Worm (Caenorhabditis elegans): ENCODE measurements around the gene pyk-2.
"Not testable (repeated sequence)": the region's sequence is repeated elsewhere in the genome, so short reads cannot be mapped to it uniquely, and the experiment has no call there.

Gene pyk-2

DNA sequence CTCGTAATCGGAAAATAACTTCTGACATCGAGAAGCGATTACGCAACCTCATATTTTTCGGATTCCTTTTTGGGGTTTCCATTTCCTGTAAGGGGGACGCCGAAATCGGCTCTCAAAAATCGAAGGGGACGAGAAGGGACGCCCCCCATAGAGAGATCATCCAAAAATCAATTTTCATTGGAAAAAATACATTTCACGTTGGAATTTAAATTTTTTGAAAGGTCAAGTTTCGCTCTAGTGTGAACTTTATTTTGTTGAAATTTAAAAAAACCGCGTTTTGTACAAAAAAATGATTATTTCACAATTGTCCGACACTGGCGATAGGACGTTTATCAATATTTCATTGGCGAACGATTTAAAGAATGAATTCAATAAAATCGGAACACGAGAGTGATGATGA, 42.3 kb downstream of the pyk-2 start, which contains the start of gene Y69E1A.3 (continued):
- TF ChIP-seq ceh-19 (GFP tag; optimal IDR thresholded peaks at IDR 0.05), result no peak

ce11 chrIV:10954955-10955354, 45.2 kb downstream of the pyk-2 start, which contains the start of gene Y69E1A.4:
TSS of gene Y69E1A.4 (plus strand) at chrIV:10955255.
- TF ChIP-seq ceh-14, madf-2, ttx-3 (tag; optimal IDR thresholded peaks at IDR 0.05): not testable (repeated sequence)

DNA sequence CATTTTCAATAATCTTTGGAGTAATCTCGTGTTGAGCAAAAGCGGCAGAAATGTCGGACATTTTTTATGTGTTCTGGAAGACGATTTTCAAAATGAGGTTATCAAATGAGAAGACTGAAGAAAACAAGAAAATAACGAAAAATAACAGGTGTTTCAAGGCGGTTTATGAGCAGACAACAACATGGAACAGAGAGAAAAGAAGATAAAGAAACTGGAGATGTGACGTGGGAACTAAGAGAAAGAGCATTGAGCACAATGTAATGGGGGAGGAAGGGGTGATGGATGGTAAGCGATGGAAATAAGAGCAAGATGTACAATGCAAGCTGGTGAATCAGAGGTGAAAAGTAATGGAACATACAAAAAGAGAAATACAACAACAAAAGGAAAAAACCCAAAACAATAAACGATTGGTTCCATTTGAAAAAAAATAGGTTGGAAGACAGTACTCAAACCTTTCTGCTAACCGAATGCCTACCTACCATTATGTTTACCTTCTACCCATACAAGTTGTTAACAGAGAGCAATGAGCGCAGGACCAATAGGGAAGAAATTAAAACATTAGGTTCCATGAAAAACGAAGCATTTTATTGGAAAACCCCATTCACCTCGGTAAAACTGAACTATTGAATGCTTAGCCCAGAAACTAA, 48.0 kb downstream of the pyk-2 start, which contains the start of gene Y69E1A.5:
TSS of gene Y69E1A.5 (minus strand) at position 73 of the 647 bp plus-strand sequence.
- TF ChIP-seq ceh-34 (tag; optimal IDR thresholded peaks at IDR 0.05) (no peak), tbx-2 (tag; optimal IDR thresholded peaks at IDR 0.05) (peak; percentile 22), unc-55 (GFP tag; optimal IDR thresholded peaks at IDR 0.05) (peak; percentile 14), ceh-22 (tag; optimal IDR thresholded peaks at IDR 0.05) (no peak)

- TF ChIP-seq elt-4 (tag; optimal IDR thresholded peaks at IDR 0.05), result no peak
- TF ChIP-seq fax-1 (tag; optimal IDR thresholded peaks at IDR 0.05), result no peak
- TF ChIP-seq hlh-8 (tag; optimal IDR thresholded peaks at IDR 0.05), result no peak
- no peak for TF ChIP-seq T23F11.4 (GFP tag; optimal IDR thresholded peaks at IDR 0.05)
- no peak for TF ChIP-seq unc-3 (GFP tag; conservative IDR thresholded peaks at IDR 0.05)
- TF ChIP-seq unc-3 (tag; optimal IDR thresholded peaks at IDR 0.05), result no peak
- TF ChIP-seq ceh-34 (tag; optimal IDR thresholded peaks at IDR 0.05), result no peak
- TF ChIP-seq nhr-232 (tag; optimal IDR thresholded peaks at IDR 0.05), result no peak
- no peak for TF ChIP-seq ets-4 (tag; optimal IDR thresholded peaks at IDR 0.05)
- TF ChIP-seq sdc-2 (tag; optimal IDR thresholded peaks at IDR 0.05), result no peak
- TF ChIP-seq sox-2 (GFP tag; IDR thresholded peaks at IDR 0.05), result no peak
- no peak for TF ChIP-seq hlh-6 (tag; optimal IDR thresholded peaks at IDR 0.05)
- no peak for TF ChIP-seq tbx-2 (tag; optimal IDR thresholded peaks at IDR 0.05)
Measured at ce11 chrIV:10958230-10958588, 48.5 kb downstream of the pyk-2 start, which contains the start of gene sri-19. TSS of gene sri-19 (plus strand) at chrIV:10958372.

Data from whole organism, late embryonic.